Fruit fly (Drosophila melanogaster): Measurements from ENCODE around the gene Coq3.

Gene Coq3

dm6 chr2L:21149053-21149452 lies 9.4 kb downstream of the Coq3 start (continued):
- TF ChIP-seq CG9609 (GFP tag; optimal IDR thresholded peaks at IDR 0.05) (no peak), NFAT (GFP tag; IDR thresholded peaks at IDR 0.05) (peak; percentile 43; the same call in 1 of the 2 replicates), CG10654 (GFP tag; optimal IDR thresholded peaks at IDR 0.05) (peak; percentile 16), jigr1 (GFP tag; IDR thresholded peaks at IDR 0.05) (no peak), dmrt11E (tag; optimal IDR thresholded peaks at IDR 0.05) (peak; percentile 48), gro (GFP tag; optimal IDR thresholded peaks at IDR 0.05) (no peak), Blimp-1 (GFP tag; optimal IDR thresholded peaks at IDR 0.05) (no peak), CG9932 (GFP tag; IDR thresholded peaks at IDR 0.05) (peak; percentile 77), z (GFP tag; IDR thresholded peaks at IDR 0.05) (no peak), Mrtf (GFP tag; IDR thresholded peaks at IDR 0.05) (no peak), CG15514 (GFP tag; optimal IDR thresholded peaks at IDR 0.05) (peak; percentile 80), CG4424 (GFP tag; optimal IDR thresholded peaks at IDR 0.05) (peak; percentile 53), HLH3B (GFP tag; IDR thresholded peaks at IDR 0.05) (peak; percentile 66; the same call in 1 of the 2 replicates), trh (GFP tag; optimal IDR thresholded peaks at IDR 0.05) (peak; percentile 4), CG6765 (GFP tag; optimal IDR thresholded peaks at IDR 0.05) (no peak), CG12155 (GFP tag; optimal IDR thresholded peaks at IDR 0.05) (peak; percentile 21), gem (tag; optimal IDR thresholded peaks at IDR 0.05) (peak; percentile 75), BtbVII (GFP tag; optimal IDR thresholded peaks at IDR 0.05) (no peak), aop (GFP tag; IDR thresholded peaks at IDR 0.05) (no peak; the same call in 1 of the 2 replicates), bsh (GFP tag; optimal IDR thresholded peaks at IDR 0.05) (peak in 1 of 2 experiments; percentile 67), dpn (GFP tag; optimal IDR thresholded peaks at IDR 0.05) (peak; percentile 36 to 49), Sry-δ (GFP tag; optimal IDR thresholded peaks at IDR 0.05) (peak; percentile 68), pho (GFP tag; optimal IDR thresholded peaks at IDR 0.05) (peak; percentile 22), Hr3 (GFP tag; optimal IDR thresholded peaks at IDR 0.05) (peak; percentile 41), Dad (GFP tag; optimal IDR thresholded peaks at IDR 0.05) (no peak), CG8089 (GFP tag; optimal IDR thresholded peaks at IDR 0.05) (no peak), Rfx (GFP tag; IDR thresholded peaks at IDR 0.05) (peak; percentile 74), CG32772 (GFP tag; IDR thresholded peaks at IDR 0.05) (0 out of 2 replicates have a peak, but pooled peaks have one; percentile 23), Lhr (GFP tag; optimal IDR thresholded peaks at IDR 0.05) (peak; percentile 70), tgo (GFP tag; IDR thresholded peaks at IDR 0.05) (peak; percentile 42; the same call in 1 of the 3 replicates), tna (GFP tag; IDR thresholded peaks at IDR 0.05; ENCODE audit: partially characterized antibody) (peak; percentile 61), gcm (GFP tag; optimal IDR thresholded peaks at IDR 0.05) (no peak), scrt (GFP tag; optimal IDR thresholded peaks at IDR 0.05) (peak; percentile 20), twi (tag; optimal IDR thresholded peaks at IDR 0.05) (no peak), Usf (GFP tag; optimal IDR thresholded peaks at IDR 0.05) (no peak), sisA (GFP tag; IDR thresholded peaks at IDR 0.05) (peak; percentile 30), Kr (GFP tag; optimal IDR thresholded peaks at IDR 0.05) (no peak), Opbp (GFP tag; IDR thresholded peaks at IDR 0.05; ENCODE audit: partially characterized antibody) (peak; percentile 74), Ptx1 (GFP tag; IDR thresholded peaks at IDR 0.05) (no peak; the same call in 1 of the 2 replicates), inv (GFP tag; IDR thresholded peaks at IDR 0.05; ENCODE audit: partially characterized antibody) (0 out of 2 replicates have a peak, but pooled peaks have one; percentile 24), jumu (GFP tag; optimal IDR thresholded peaks at IDR 0.05) (no peak), grau (tag; optimal IDR thresholded peaks at IDR 0.05) (peak; percentile 63), zfh1 (GFP tag; IDR thresholded peaks at IDR 0.05) (0 out of 3 replicates have a peak, but pooled peaks have one; percentile 43), CG14965 (GFP tag; optimal IDR thresholded peaks at IDR 0.05; ENCODE audit: borderline replicate concordance) (no peak), Sox100B (GFP tag; optimal IDR thresholded peaks at IDR 0.05) (peak; percentile 47), HHEX (GFP tag; optimal IDR thresholded peaks at IDR 0.05) (peak; percentile 53), Optix (GFP tag; IDR thresholded peaks at IDR 0.05) (no peak), CG10979 (tag; optimal IDR thresholded peaks at IDR 0.05) (peak; percentile 58), ttk (GFP tag; IDR thresholded peaks at IDR 0.05) (no peak), CG9437 (GFP tag; optimal IDR thresholded peaks at IDR 0.05) (peak; percentile 32), Mad (GFP tag; optimal IDR thresholded peaks at IDR 0.05) (no peak)

All from whole organism, embryonic.